Fruit fly (Drosophila melanogaster): ENCODE results near the gene ctp.

Gene ctp

dm6 chrX:4684444-4684924 is 3.1 kb upstream of the ctp start (continued):
- peak; percentile 90 for TF ChIP-seq BEAF-32 (GFP tag; optimal IDR thresholded peaks at IDR 0.05)
- no peak for TF ChIP-seq fd102C (GFP tag; optimal IDR thresholded peaks at IDR 0.05)
- TF ChIP-seq CG6689 (GFP tag; IDR thresholded peaks at IDR 0.05), result peak; percentile 86
- TF ChIP-seq maf-S (GFP tag; optimal IDR thresholded peaks at IDR 0.05), result peak; percentile 76
- peak; percentile 80 for TF ChIP-seq Mad (GFP tag; optimal IDR thresholded peaks at IDR 0.05)
- peak; percentile 86 for TF ChIP-seq ind (GFP tag; optimal IDR thresholded peaks at IDR 0.05)
- peak; percentile 81 for TF ChIP-seq CG7839 (tag; optimal IDR thresholded peaks at IDR 0.05)
- peak; percentile 81 for TF ChIP-seq ase (GFP tag; IDR thresholded peaks at IDR 0.05)
- peak; percentile 75; the same call in 2 of the 3 replicates for TF ChIP-seq CG11093 (GFP tag; IDR thresholded peaks at IDR 0.05)
- peak; percentile 32 for TF ChIP-seq cato (GFP tag; optimal IDR thresholded peaks at IDR 0.05; ENCODE audit: borderline replicate concordance)
- peak; percentile 94 for TF ChIP-seq CG2120 (GFP tag; optimal IDR thresholded peaks at IDR 0.05)
- peak; percentile 19 for TF ChIP-seq CG6254 (GFP tag; optimal IDR thresholded peaks at IDR 0.05)
- TF ChIP-seq so (GFP tag; IDR thresholded peaks at IDR 0.05), result peak; percentile 84; the same call in 2 of the 3 replicates
- TF ChIP-seq pzg (GFP tag; optimal IDR thresholded peaks at IDR 0.05), result peak; percentile 94
- TF ChIP-seq Poxn (GFP tag; IDR thresholded peaks at IDR 0.05), result peak; percentile 52
- TF ChIP-seq h (optimal IDR thresholded peaks at IDR 0.05), result no peak
- peak; percentile 86 for TF ChIP-seq CG30403 (GFP tag; optimal IDR thresholded peaks at IDR 0.05)
- peak; percentile 71 for TF ChIP-seq NK7.1 (GFP tag; optimal IDR thresholded peaks at IDR 0.05)
- peak; percentile 73 for TF ChIP-seq vnd (GFP tag; IDR thresholded peaks at IDR 0.05; ENCODE audit: partially characterized antibody)
- TF ChIP-seq GATAe (GFP tag; conservative IDR thresholded peaks at IDR 0.05), result peak; percentile 72; the same call in 1 of the 2 replicates
- TF ChIP-seq toy (GFP tag; IDR thresholded peaks at IDR 0.05), result peak; percentile 54
- peak; percentile 51 for TF ChIP-seq CG4360 (GFP tag; IDR thresholded peaks at IDR 0.05)
- TF ChIP-seq fd96Cb (tag; optimal IDR thresholded peaks at IDR 0.05), result peak; percentile 67
- peak; percentile 86 for TF ChIP-seq CG14667 (GFP tag; IDR thresholded peaks at IDR 0.05)
- TF ChIP-seq CG5245 (GFP tag; optimal IDR thresholded peaks at IDR 0.05), result peak; percentile 70
- peak; percentile 61 for TF ChIP-seq NC2β (GFP tag; optimal IDR thresholded peaks at IDR 0.05)
- TF ChIP-seq cg (GFP tag; optimal IDR thresholded peaks at IDR 0.05), result peak; percentile 98
- TF ChIP-seq CG3847 (GFP tag; IDR thresholded peaks at IDR 0.05), result peak; percentile 93
- TF ChIP-seq bcd (GFP tag; optimal IDR thresholded peaks at IDR 0.05), result peak; percentile 76
- peak; percentile 66 for TF ChIP-seq Lim3 (GFP tag; IDR thresholded peaks at IDR 0.05)
- TF ChIP-seq Hey (tag; optimal IDR thresholded peaks at IDR 0.05), result peak; percentile 59
- TF ChIP-seq CG13287 (GFP tag; IDR thresholded peaks at IDR 0.05; ENCODE audit: partially characterized antibody), result peak; percentile 85
- peak; percentile 78 for TF ChIP-seq CG16863 (GFP tag; optimal IDR thresholded peaks at IDR 0.05)
- TF ChIP-seq Ssrp (tag; optimal IDR thresholded peaks at IDR 0.05), result peak; percentile 65
- peak; percentile 76 for TF ChIP-seq CG12744 (GFP tag; optimal IDR thresholded peaks at IDR 0.05)
- TF ChIP-seq CG14014 (GFP tag; IDR thresholded peaks at IDR 0.05), result peak; percentile 94
- TF ChIP-seq sqz (GFP tag; optimal IDR thresholded peaks at IDR 0.05), result peak; percentile 76
- TF ChIP-seq CG12769 (tag; optimal IDR thresholded peaks at IDR 0.05), result peak; percentile 95
- peak; percentile 96 for TF ChIP-seq YL-1 (GFP tag; optimal IDR thresholded peaks at IDR 0.05)
- peak; percentile 88 for TF ChIP-seq HmgZ (tag; optimal IDR thresholded peaks at IDR 0.05)
- peak; percentile 81 for TF ChIP-seq CG9609 (GFP tag; optimal IDR thresholded peaks at IDR 0.05)
- TF ChIP-seq CG3838 (GFP tag; optimal IDR thresholded peaks at IDR 0.05), result peak; percentile 69
- TF ChIP-seq psq (GFP tag; optimal IDR thresholded peaks at IDR 0.05), result peak; percentile 57
- TF ChIP-seq CG15601 (tag; optimal IDR thresholded peaks at IDR 0.05), result peak; percentile 52
- TF ChIP-seq zf30C (GFP tag; optimal IDR thresholded peaks at IDR 0.05), result peak; percentile 52
- peak; percentile 98 for TF ChIP-seq Ets65A (GFP tag)
- peak; percentile 80 for TF ChIP-seq Atf3 (GFP tag; optimal IDR thresholded peaks at IDR 0.05)
- peak; percentile 77 for TF ChIP-seq CG9727 (GFP tag; optimal IDR thresholded peaks at IDR 0.05)
- TF ChIP-seq CG13894 (tag; optimal IDR thresholded peaks at IDR 0.05), result peak; percentile 86
- peak; percentile 85 for TF ChIP-seq bab2 (GFP tag; optimal IDR thresholded peaks at IDR 0.05)
- no peak for TF ChIP-seq BtbVII (GFP tag; optimal IDR thresholded peaks at IDR 0.05)
